Fruit fly (Drosophila melanogaster) whole organism, embryonic: ENCODE results near the gene mRpS11.

ENCODE experiments used
- CG10267 ChIP-seq: fragments of 200-800 bp; sonication (Bioruptor generic); optimal IDR thresholded peaks from 2 replicates; lab custom pipeline; 2018; ENCODE audit warnings: missing biosample characterization, mild to moderate bottlenecking, missing genetic modification characterization, moderate library complexity
- CG11723 ChIP-seq: fragments of 200-800 bp; sonication (Bioruptor generic); optimal IDR thresholded peaks from 2 replicates; lab custom pipeline; 2017; ENCODE audit warnings: missing biosample characterization, mild to moderate bottlenecking, missing genetic modification characterization
- CG12236 ChIP-seq: fragments of 200-800 bp; sonication (Bioruptor generic); optimal IDR thresholded peaks from 2 replicates; lab custom pipeline; 2016; ENCODE audit warnings: missing biosample characterization, missing genetic modification characterization
- CG12299 ChIP-seq: fragments of 200-800 bp; sonication (Bioruptor generic); optimal IDR thresholded peaks from 2 replicates; lab custom pipeline; 2018; ENCODE audit warnings: missing biosample characterization, mild to moderate bottlenecking, missing genetic modification characterization
- CG14710 ChIP-seq: fragments of 200-800 bp; sonication (Bioruptor generic); optimal IDR thresholded peaks from 3 replicates; lab custom pipeline; 2019; ENCODE audit warnings: missing biosample characterization, mild to moderate bottlenecking, missing genetic modification characterization, moderate library complexity
- CG15479 ChIP-seq: fragments of 200-800 bp; sonication (Bioruptor generic); optimal IDR thresholded peaks from 3 replicates; lab custom pipeline; 2019; ENCODE audit warnings: missing biosample characterization, mild to moderate bottlenecking, missing genetic modification characterization, moderate library complexity
- CG15601 ChIP-seq: fragments of 200-800 bp; sonication (Bioruptor generic); optimal IDR thresholded peaks from 3 replicates; lab custom pipeline; 2019; ENCODE audit warnings: missing biosample characterization, mild to moderate bottlenecking, missing genetic modification characterization, moderate library complexity
- CG17361 ChIP-seq: fragments of 200-800 bp; sonication (Bioruptor generic); IDR thresholded peaks from 3 replicates; pipeline ENCODE4 v1.3.6; 2022; ENCODE audit warnings: missing biosample characterization, missing genetic modification characterization
- CG17829 ChIP-seq: fragments of 200-800 bp; optimal IDR thresholded peaks from 2 replicates; lab custom pipeline; 2019; ENCODE audit warnings: missing biosample characterization, mild to moderate bottlenecking, missing genetic modification characterization, moderate library complexity
- CG2120 ChIP-seq: fragments of 200-800 bp; sonication (Bioruptor generic); optimal IDR thresholded peaks from 3 replicates; lab custom pipeline; 2016; ENCODE audit warnings: missing biosample characterization, missing genetic modification characterization
- CG30431 ChIP-seq: fragments of 200-800 bp; sonication (Bioruptor generic); optimal IDR thresholded peaks from 2 replicates; lab custom pipeline; 2017; ENCODE audit warnings: missing biosample characterization, missing genetic modification characterization
- CG34224 ChIP-seq: fragments of 200-800 bp; sonication (Bioruptor generic); IDR thresholded peaks from 3 replicates; pipeline ENCODE4 v1.3.6; 2022; ENCODE audit warnings: missing biosample characterization, missing genetic modification characterization; ENCODE audit not compliant: partially characterized antibody
- CG34376 ChIP-seq: fragments of 200-800 bp; sonication (Bioruptor generic); optimal IDR thresholded peaks from 2 replicates; lab custom pipeline; 2018; ENCODE audit warnings: missing biosample characterization, mild to moderate bottlenecking, missing genetic modification characterization
- CG6689 ChIP-seq: fragments of 200-800 bp; sonication (Bioruptor generic); IDR thresholded peaks from 2 replicates; pipeline ENCODE4 v1.3.6; 2022; ENCODE audit warnings: missing biosample characterization, missing genetic modification characterization
- CG8290 ChIP-seq, 3 experiments: fragments of 200-800 bp; sonication (Bioruptor generic); optimal IDR thresholded peaks; 2 replicates each; lab custom pipeline; 2016 to 2019; ENCODE audit warnings: missing biosample characterization in 3 of 3, missing genetic modification characterization in 3 of 3, mild to moderate bottlenecking in 2 of 3, moderate library complexity in 1 of 3
- CG8765 ChIP-seq: fragments of 200-800 bp; sonication (Bioruptor generic); IDR thresholded peaks from 2 replicates; pipeline ENCODE4 v1.3.6; 2022; ENCODE audit warnings: missing biosample characterization, missing genetic modification characterization
- CG9817 ChIP-seq: fragments of 200-800 bp; sonication (Bioruptor generic); optimal IDR thresholded peaks from 2 replicates; lab custom pipeline; 2018; ENCODE audit warnings: missing biosample characterization, mild to moderate bottlenecking, missing genetic modification characterization, moderate library complexity
- Drgx ChIP-seq: fragments of 200-800 bp; sonication (Bioruptor generic); IDR thresholded peaks from 2 replicates; pipeline ENCODE4 v1.3.6; 2022; ENCODE audit warnings: missing biosample characterization, missing genetic modification characterization
- MESR4 ChIP-seq: fragments of 200-800 bp; sonication (Bioruptor generic); optimal IDR thresholded peaks from 2 replicates; lab custom pipeline; 2018; ENCODE audit warnings: missing biosample characterization, mild to moderate bottlenecking, missing genetic modification characterization, moderate library complexity
- PHDP ChIP-seq: fragments of 200-800 bp; sonication (Bioruptor generic); optimal IDR thresholded peaks from 3 replicates; lab custom pipeline; 2018; ENCODE audit warnings: missing biosample characterization, mild to moderate bottlenecking, missing genetic modification characterization, moderate library complexity
- Sry-δ ChIP-seq: fragments of 200-800 bp; sonication (Bioruptor generic); optimal IDR thresholded peaks from 2 replicates; lab custom pipeline; 2016; ENCODE audit warnings: missing biosample characterization, missing genetic modification characterization
- Stat92E ChIP-seq, 3 experiments: fragments of >200 bp in 2 of 3; fragments of 200-800 bp in 1 of 3; sonication (Bioruptor generic) in 1 of 3; optimal IDR thresholded peaks; 2 replicates each; lab custom pipeline; 2017 to 2019; ENCODE audit warnings: missing biosample characterization in 3 of 3, missing genetic modification characterization in 3 of 3, mild to moderate bottlenecking in 1 of 3, moderate library complexity in 1 of 3
- Xrp1 ChIP-seq: fragments of 200-800 bp; sonication (Bioruptor generic); IDR thresholded peaks from 2 replicates; pipeline ENCODE4 v1.3.6; 2022; ENCODE audit warnings: missing biosample characterization, missing genetic modification characterization
- ap ChIP-seq: fragments of 200-800 bp; sonication (Bioruptor generic); IDR thresholded peaks from 2 replicates; pipeline ENCODE4 v1.3.6; 2022; ENCODE audit warnings: missing biosample characterization, missing genetic modification characterization
- ase ChIP-seq: fragments of 200-800 bp; sonication (Bioruptor generic); IDR thresholded peaks from 3 replicates; pipeline ENCODE4 v1.3.6; 2022; ENCODE audit warnings: missing biosample characterization, missing genetic modification characterization
- az2 ChIP-seq: fragments of 200-800 bp; sonication (Bioruptor generic); optimal IDR thresholded peaks from 3 replicates; lab custom pipeline; 2016; ENCODE audit warnings: missing biosample characterization, missing genetic modification characterization
- crp ChIP-seq, 2 experiments: fragments of 200-800 bp; sonication (Bioruptor generic); optimal IDR thresholded peaks; 2 replicates in 1 of 2; 3 replicates in 1 of 2; lab custom pipeline; 2017; ENCODE audit warnings: missing biosample characterization in 2 of 2, missing genetic modification characterization in 2 of 2, mild to moderate bottlenecking in 1 of 2, moderate library complexity in 1 of 2
- disco-r ChIP-seq: fragments of 200-800 bp; sonication (Bioruptor generic); optimal IDR thresholded peaks from 2 replicates; lab custom pipeline; 2016; ENCODE audit warnings: missing biosample characterization, missing genetic modification characterization
- exex ChIP-seq: fragments of 200-800 bp; sonication (Bioruptor generic); optimal IDR thresholded peaks from 4 replicates; lab custom pipeline; 2018; ENCODE audit warnings: missing biosample characterization, mild to moderate bottlenecking, missing genetic modification characterization, moderate library complexity
- hkb ChIP-seq, 2 experiments: fragments of 200-800 bp in 1 of 2; fragments of >200 bp in 1 of 2; sonication (Bioruptor generic) in 1 of 2; IDR thresholded peaks in 1 of 2; optimal IDR thresholded peaks in 1 of 2; 2 replicates each; pipeline versions ENCODE4 v1.3.6 to Lab custom; 2017 to 2022; ENCODE audit warnings: missing biosample characterization in 1 of 2, missing genetic modification characterization in 1 of 2
- hth ChIP-seq: fragments of >200 bp; optimal IDR thresholded peaks from 2 replicates; lab custom pipeline; 2017; ENCODE audit warnings: inconsistent platforms
- lab ChIP-seq: fragments of 200-800 bp; sonication (Bioruptor generic); optimal IDR thresholded peaks from 3 replicates; lab custom pipeline; 2017; ENCODE audit warnings: missing biosample characterization, missing genetic modification characterization, mild to moderate bottlenecking, moderate library complexity, missing genetic modification reagents
- nau ChIP-seq: fragments of 200-800 bp; sonication (Bioruptor generic); optimal IDR thresholded peaks from 3 replicates; lab custom pipeline; 2017; ENCODE audit warnings: missing biosample characterization, mild to moderate bottlenecking, missing genetic modification characterization, missing genetic modification reagents
- nmo ChIP-seq: fragments of 200-800 bp; sonication (Bioruptor generic); optimal IDR thresholded peaks from 2 replicates; lab custom pipeline; 2018; ENCODE audit warnings: missing biosample characterization, mild to moderate bottlenecking, missing genetic modification characterization, moderate library complexity
- p53 ChIP-seq: fragments of 200-800 bp; sonication (Bioruptor generic); optimal IDR thresholded peaks from 2 replicates; lab custom pipeline; 2016; ENCODE audit warnings: missing biosample characterization, missing genetic modification characterization
- pfk ChIP-seq: fragments of 200-800 bp; sonication (Bioruptor generic); optimal IDR thresholded peaks from 2 replicates; lab custom pipeline; 2018; ENCODE audit warnings: missing biosample characterization, mild to moderate bottlenecking, missing genetic modification characterization, moderate library complexity
- psq ChIP-seq: fragments of 200-800 bp; sonication (Bioruptor generic); optimal IDR thresholded peaks from 2 replicates; lab custom pipeline; 2017; ENCODE audit warnings: missing biosample characterization, missing genetic modification characterization
- row ChIP-seq: fragments of 200-800 bp; sonication (Bioruptor generic); IDR thresholded peaks from 3 replicates; pipeline ENCODE4 v1.3.6; 2022; ENCODE audit warnings: missing biosample characterization, missing genetic modification characterization
- salm ChIP-seq: fragments of 200-800 bp; sonication (Bioruptor generic); optimal IDR thresholded peaks from 2 replicates; lab custom pipeline; 2018; ENCODE audit warnings: missing biosample characterization, mild to moderate bottlenecking, missing genetic modification characterization
- schlank ChIP-seq: fragments of 200-800 bp; sonication (Bioruptor generic); optimal IDR thresholded peaks from 2 replicates; lab custom pipeline; 2018; ENCODE audit warnings: missing biosample characterization, mild to moderate bottlenecking, missing genetic modification characterization
- scrt ChIP-seq: fragments of 200-800 bp; sonication (Bioruptor generic); optimal IDR thresholded peaks from 2 replicates; lab custom pipeline; 2018; ENCODE audit warnings: missing biosample characterization, mild to moderate bottlenecking, missing genetic modification characterization, moderate library complexity
- sim ChIP-seq: fragments of 200-800 bp; sonication (Bioruptor generic); IDR thresholded peaks from 2 replicates; pipeline ENCODE4 v1.3.6; 2022; ENCODE audit warnings: missing biosample characterization, missing genetic modification characterization
- slp2 ChIP-seq: fragments of 200-800 bp; sonication (Bioruptor generic); optimal IDR thresholded peaks from 2 replicates; lab custom pipeline; 2016; ENCODE audit warnings: missing biosample characterization, missing genetic modification characterization
- so ChIP-seq: fragments of 200-800 bp; sonication (Bioruptor generic); IDR thresholded peaks from 3 replicates; pipeline ENCODE4 v1.3.6; 2022; ENCODE audit warnings: missing biosample characterization, missing genetic modification characterization
- tio ChIP-seq: fragments of 200-800 bp; sonication (Bioruptor generic); optimal IDR thresholded peaks from 2 replicates; lab custom pipeline; 2017; ENCODE audit warnings: missing biosample characterization, missing genetic modification characterization, inconsistent platforms
- ttk ChIP-seq: fragments of 200-800 bp; sonication (Bioruptor generic); IDR thresholded peaks from 2 replicates; pipeline ENCODE4 v2.1.2; 2022; ENCODE audit warnings: missing biosample characterization, missing genetic modification characterization
- vvl ChIP-seq: fragments of 200-800 bp; sonication (Bioruptor generic); IDR thresholded peaks from 2 replicates; pipeline ENCODE4 v1.3.6; 2022; ENCODE audit warnings: missing biosample characterization, missing genetic modification characterization
- wdn ChIP-seq: fragments of 200-800 bp; sonication (Bioruptor generic); IDR thresholded peaks from 2 replicates; pipeline ENCODE4 v1.3.6; 2022; ENCODE audit warnings: missing biosample characterization, missing genetic modification characterization
- zfh1 ChIP-seq: fragments of 200-800 bp; sonication (Bioruptor generic); IDR thresholded peaks from 3 replicates; pipeline ENCODE4 v1.3.6; 2022; ENCODE audit warnings: missing biosample characterization, missing genetic modification characterization

The mRpS11 gene

dm6 chr3R:17081359-17081935 lies 8.9 kb downstream of the mRpS11 start (continued):
- TF ChIP-seq row (GFP tag; lab: Robert Waterston, UW): 0 out of 3 replicates have a peak, but pooled peaks have one; percentile 11
- TF ChIP-seq so (GFP tag; lab: Robert Waterston, UW): no peak
- no peak for TF ChIP-seq hth (lab: Kevin White, UChicago)
- no peak for TF ChIP-seq wdn
- no peak for TF ChIP-seq CG34224
- peak; percentile 30; the same call in 1 of the 3 replicates for TF ChIP-seq CG17361
- TF ChIP-seq crp (GFP tag; optimal IDR thresholded peaks at IDR 0.05; lab: Kevin White, UChicago): no peak
- TF ChIP-seq CG8765: no peak
- TF ChIP-seq schlank: no peak
- TF ChIP-seq Drgx: peak; percentile 84
- TF ChIP-seq Stat92E (GFP tag; optimal IDR thresholded peaks at IDR 0.05; lab: Kevin White, UChicago): no peak
- no peak for TF ChIP-seq ttk (GFP tag; lab: Robert Waterston, UW)
- no peak for TF ChIP-seq CG34376
- TF ChIP-seq PHDP (tag; lab: Kevin White, UChicago): peak; percentile 12
- no peak for TF ChIP-seq scrt (GFP tag; lab: Kevin White, UChicago)
- TF ChIP-seq exex (tag; lab: Kevin White, UChicago): no peak
- TF ChIP-seq salm (tag; lab: Kevin White, UChicago): peak; percentile 1
- TF ChIP-seq sim (GFP tag; lab: Robert Waterston, UW): no peak
- no peak for TF ChIP-seq CG12299 (tag; lab: Kevin White, UChicago)
- no peak for TF ChIP-seq p53 (GFP tag; lab: Kevin White, UChicago)
- TF ChIP-seq pfk (GFP tag; lab: Kevin White, UChicago): no peak
- peak; percentile 79 for TF ChIP-seq CG15479
- no peak for TF ChIP-seq slp2 (GFP tag; lab: Kevin White, UChicago)
- TF ChIP-seq ap (GFP tag; lab: Robert Waterston, UW): no peak
- no peak for TF ChIP-seq nau
- no peak for TF ChIP-seq MESR4 (GFP tag; lab: Kevin White, UChicago)
- peak; percentile 40 for TF ChIP-seq CG17829
- peak; percentile 14 for TF ChIP-seq CG14710 (tag; lab: Kevin White, UChicago)
- no peak for TF ChIP-seq CG12236
- no peak for TF ChIP-seq disco-r (GFP tag; lab: Kevin White, UChicago)
- peak; percentile 25 for TF ChIP-seq CG15601 (tag; lab: Kevin White, UChicago)
- peak; percentile 28; the same call in 1 of the 2 replicates for TF ChIP-seq Xrp1 (GFP tag; lab: Robert Waterston, UW)
- 0 out of 2 replicates have a peak, but pooled peaks have one; percentile 9 for TF ChIP-seq vvl (GFP tag; lab: Robert Waterston, UW)
- TF ChIP-seq ase: no peak
- peak; percentile 25 for TF ChIP-seq CG10267 (tag; lab: Kevin White, UChicago)
- peak; percentile 53 for TF ChIP-seq nmo (GFP tag; lab: Kevin White, UChicago)
- TF ChIP-seq hkb (optimal IDR thresholded peaks at IDR 0.05; lab: Kevin White, UChicago): no peak
- TF ChIP-seq hkb (GFP tag; IDR thresholded peaks at IDR 0.05; lab: Robert Waterston, UW): no peak
- TF ChIP-seq psq: no peak
- TF ChIP-seq CG30431 (GFP tag; lab: Kevin White, UChicago): no peak
- TF ChIP-seq CG2120 (GFP tag; lab: Kevin White, UChicago): no peak
- no peak for TF ChIP-seq CG8290 (GFP tag; optimal IDR thresholded peaks at IDR 0.05; lab: Kevin White, UChicago)
- no peak for TF ChIP-seq CG8290 (tag; optimal IDR thresholded peaks at IDR 0.05; lab: Kevin White, UChicago)
- TF ChIP-seq az2 (GFP tag; lab: Kevin White, UChicago): peak; percentile 6
- no peak for TF ChIP-seq CG11723
- no peak for TF ChIP-seq Sry-δ (GFP tag; lab: Kevin White, UChicago)
- no peak for TF ChIP-seq zfh1 (GFP tag; lab: Robert Waterston, UW)
- no peak for TF ChIP-seq tio (GFP tag; lab: Kevin White, UChicago)
- no peak for TF ChIP-seq lab (GFP tag; lab: Kevin White, UChicago)
- TF ChIP-seq CG9817 (tag; lab: Kevin White, UChicago): no peak
- no peak for TF ChIP-seq CG6689 (GFP tag; lab: Robert Waterston, UW)
